Fruit fly (Drosophila melanogaster): ENCODE data around the gene Tspo.

Gene Tspo

dm6 chr2L:606165-606564, 46.8 kb downstream of the Tspo start (continued):
- no peak for TF ChIP-seq CG2116 (GFP tag; optimal IDR thresholded peaks at IDR 0.05)
- no peak for TF ChIP-seq CG6854 (GFP tag; optimal IDR thresholded peaks at IDR 0.05)
- no peak for TF ChIP-seq Abd-B (GFP tag; optimal IDR thresholded peaks at IDR 0.05)
- no peak for TF ChIP-seq CG10654 (GFP tag; optimal IDR thresholded peaks at IDR 0.05)
- no peak for TF ChIP-seq Ets65A (GFP tag)
- peak; percentile 5 for TF ChIP-seq CG1233 (GFP tag; optimal IDR thresholded peaks at IDR 0.05)
- TF ChIP-seq sens (GFP tag) = peak; percentile 75
- no peak for TF ChIP-seq CG9437 (GFP tag; optimal IDR thresholded peaks at IDR 0.05)
- TF ChIP-seq Dfd (GFP tag; optimal IDR thresholded peaks at IDR 0.05) = no peak
- peak; percentile 5 for TF ChIP-seq Mes4 (GFP tag; optimal IDR thresholded peaks at IDR 0.05)
- TF ChIP-seq Deaf1 (tag; optimal IDR thresholded peaks at IDR 0.05) = no peak
- 0 out of 2 replicates have a peak, but pooled peaks have one; percentile 12 for TF ChIP-seq CG14014 (GFP tag; IDR thresholded peaks at IDR 0.05)
- TF ChIP-seq jigr1 (GFP tag; IDR thresholded peaks at IDR 0.05) = no peak
- TF ChIP-seq Hand (GFP tag; optimal IDR thresholded peaks at IDR 0.05) = no peak
- TF ChIP-seq esg (GFP tag; conservative IDR thresholded peaks at IDR 0.05) = 0 out of 2 replicates have a peak, but pooled peaks have one; percentile 13
- peak; percentile 12 for TF ChIP-seq CG18764 (GFP tag; optimal IDR thresholded peaks at IDR 0.05)
- TF ChIP-seq grn (GFP tag; optimal IDR thresholded peaks at IDR 0.05) = no peak
- no peak for TF ChIP-seq CG8089 (GFP tag; optimal IDR thresholded peaks at IDR 0.05)
- TF ChIP-seq lola (GFP tag; optimal IDR thresholded peaks at IDR 0.05) = peak in 1 of 3 experiments; percentile 56
- TF ChIP-seq CrebB (tag; optimal IDR thresholded peaks at IDR 0.05) = no peak
- TF ChIP-seq gcm (GFP tag; optimal IDR thresholded peaks at IDR 0.05) = no peak
- no peak; the same call in 1 of the 2 replicates for TF ChIP-seq lmd (GFP tag; IDR thresholded peaks at IDR 0.05)
- no peak for TF ChIP-seq crp (GFP tag; optimal IDR thresholded peaks at IDR 0.05)
- no peak for TF ChIP-seq zen2 (GFP tag; IDR thresholded peaks at IDR 0.05; ENCODE audit: partially characterized antibody)
- no peak for TF ChIP-seq CG31388 (GFP tag; optimal IDR thresholded peaks at IDR 0.05)
- TF ChIP-seq lbe (GFP tag; optimal IDR thresholded peaks at IDR 0.05) = peak; percentile 38
- TF ChIP-seq grau (tag; optimal IDR thresholded peaks at IDR 0.05) = no peak
- peak; percentile 11 for TF ChIP-seq CG7786 (GFP tag; optimal IDR thresholded peaks at IDR 0.05)
- TF ChIP-seq CG7839 (tag; optimal IDR thresholded peaks at IDR 0.05) = no peak
- TF ChIP-seq CG8944 (GFP tag; optimal IDR thresholded peaks at IDR 0.05) = no peak
- no peak for TF ChIP-seq h (optimal IDR thresholded peaks at IDR 0.05)
- no peak for TF ChIP-seq CG2129 (GFP tag; IDR thresholded peaks at IDR 0.05; ENCODE audit: partially characterized antibody)
- no peak; the same call in 2 of the 3 replicates for TF ChIP-seq CG7357 (GFP tag; IDR thresholded peaks at IDR 0.05)
- TF ChIP-seq HHEX (GFP tag; optimal IDR thresholded peaks at IDR 0.05) = no peak
- TF ChIP-seq twi (tag; optimal IDR thresholded peaks at IDR 0.05) = no peak
- TF ChIP-seq Xrp1 (GFP tag; IDR thresholded peaks at IDR 0.05) = peak; percentile 84
- TF ChIP-seq so (GFP tag; IDR thresholded peaks at IDR 0.05) = 0 out of 3 replicates have a peak, but pooled peaks have one; percentile 33
- no peak for TF ChIP-seq Med (GFP tag)
- no peak for TF ChIP-seq CG5245 (GFP tag; optimal IDR thresholded peaks at IDR 0.05)
- no peak for TF ChIP-seq CG9817 (tag; optimal IDR thresholded peaks at IDR 0.05)
- peak; percentile 72 for TF ChIP-seq CG10979 (tag; optimal IDR thresholded peaks at IDR 0.05)
- peak; percentile 77 for TF ChIP-seq dmrt11E (tag; optimal IDR thresholded peaks at IDR 0.05)
- no peak for TF ChIP-seq MTF-1 (GFP tag; optimal IDR thresholded peaks at IDR 0.05; ENCODE audit: borderline replicate concordance)
- TF ChIP-seq CG8924 (tag; optimal IDR thresholded peaks at IDR 0.05) = peak; percentile 33
- peak; percentile 11 for TF ChIP-seq Elba2 (GFP tag; optimal IDR thresholded peaks at IDR 0.05)
- no peak for TF ChIP-seq Hr78 (GFP tag; optimal IDR thresholded peaks at IDR 0.05)
- TF ChIP-seq zfh2 (GFP tag; optimal IDR thresholded peaks at IDR 0.05) = no peak
- TF ChIP-seq CG10959 (GFP tag; IDR thresholded peaks at IDR 0.05) = peak; percentile 75
- no peak for TF ChIP-seq Max (GFP tag; optimal IDR thresholded peaks at IDR 0.05)
- TF ChIP-seq NfI (GFP tag; optimal IDR thresholded peaks at IDR 0.05) = no peak
- peak; percentile 70 for TF ChIP-seq CG15696 (tag; optimal IDR thresholded peaks at IDR 0.05)
